Worm (Caenorhabditis elegans) whole organism, late embryonic: ENCODE data around the gene irg-2.

Experiments
- C08G9.2 ChIP-seq: sonication (generic microtip); optimal IDR thresholded peaks from 2 replicates; lab custom pipeline; 2016; ENCODE audit warnings: mild to moderate bottlenecking, missing genetic modification characterization, moderate library complexity, missing compliant biosample characterization
- C38D4.7 ChIP-seq: fragments of 200-800 bp; sonication (Bioruptor generic); optimal IDR thresholded peaks from 2 replicates; lab custom pipeline; 2018; ENCODE audit warnings: mild to moderate bottlenecking, missing genetic modification characterization, moderate library complexity, missing compliant biosample characterization
- Y22D7AL.16 ChIP-seq: sonication (generic microtip); optimal IDR thresholded peaks from 2 replicates; lab custom pipeline; 2016; ENCODE audit warnings: missing genetic modification characterization, missing compliant biosample characterization
- ahr-1 ChIP-seq: sonication (generic microtip); optimal IDR thresholded peaks from 2 replicates; lab custom pipeline; 2016; ENCODE audit warnings: missing genetic modification characterization, missing compliant biosample characterization
- ama-1 ChIP-seq: fragments of 150-350 bp; optimal IDR thresholded peaks from 2 replicates; lab custom pipeline; 2014
- ceh-14 ChIP-seq: sonication (generic microtip); optimal IDR thresholded peaks from 2 replicates; lab custom pipeline; 2016; ENCODE audit warnings: missing genotype, missing genetic modification characterization, missing compliant biosample characterization
- ceh-18 ChIP-seq: sonication (generic microtip); optimal IDR thresholded peaks from 2 replicates; lab custom pipeline; 2016; ENCODE audit warnings: missing genetic modification characterization, missing compliant biosample characterization
- ceh-22 ChIP-seq: sonication (generic microtip); optimal IDR thresholded peaks from 2 replicates; lab custom pipeline; 2017; ENCODE audit warnings: missing biosample characterization, missing genetic modification characterization
- ceh-30 ChIP-seq: fragments of 150-350 bp; optimal IDR thresholded peaks from 2 replicates; lab custom pipeline; 2014; ENCODE audit warnings: missing biosample characterization, missing genetic modification characterization
- ceh-31 ChIP-seq: sonication (generic microtip); optimal IDR thresholded peaks from 2 replicates; lab custom pipeline; 2016; ENCODE audit warnings: missing genetic modification characterization, missing compliant biosample characterization
- ceh-45 ChIP-seq: fragments of 200-800 bp; sonication (Bioruptor generic); IDR thresholded peaks from 2 replicates; pipeline ENCODE4 v1.3.6; 2022; ENCODE audit warnings: missing genetic modification reagents, missing genetic modification characterization, missing compliant biosample characterization
- ceh-9 ChIP-seq: sonication (generic microtip); optimal IDR thresholded peaks from 2 replicates; lab custom pipeline; 2016; ENCODE audit warnings: mild to moderate bottlenecking, missing genetic modification characterization, inconsistent platforms, missing compliant biosample characterization
- ets-4 ChIP-seq: sonication (generic microtip); optimal IDR thresholded peaks from 2 replicates; lab custom pipeline; 2016; ENCODE audit warnings: missing genetic modification characterization, missing compliant biosample characterization
- eyg-1 ChIP-seq: sonication (generic microtip); optimal IDR thresholded peaks from 2 replicates; lab custom pipeline; 2016; ENCODE audit warnings: missing genotype, missing genetic modification characterization, missing compliant biosample characterization
- fax-1 ChIP-seq: sonication (generic microtip); optimal IDR thresholded peaks from 2 replicates; lab custom pipeline; 2016; ENCODE audit warnings: missing genotype, missing genetic modification characterization, missing compliant biosample characterization
- fkh-10 ChIP-seq: fragments of 150-350 bp; optimal IDR thresholded peaks from 2 replicates; lab custom pipeline; 2014; ENCODE audit warnings: missing biosample characterization, missing genetic modification reagents, missing genetic modification characterization
- fkh-6 ChIP-seq: sonication (generic microtip); optimal IDR thresholded peaks from 2 replicates; lab custom pipeline; 2016; ENCODE audit warnings: missing genetic modification characterization, missing compliant biosample characterization
- gmeb-2 ChIP-seq: sonication (generic microtip); optimal IDR thresholded peaks from 2 replicates; lab custom pipeline; 2016; ENCODE audit warnings: missing genetic modification characterization, inconsistent platforms, missing compliant biosample characterization
- hlh-15 ChIP-seq: sonication (generic microtip); optimal IDR thresholded peaks from 2 replicates; lab custom pipeline; 2016; ENCODE audit warnings: missing genetic modification characterization, missing compliant biosample characterization
- hlh-30 ChIP-seq: sonication (generic microtip); optimal IDR thresholded peaks from 2 replicates; lab custom pipeline; 2017; ENCODE audit warnings: antibody characterized with exemption, missing genetic modification characterization, missing compliant biosample characterization; ENCODE audit not compliant: insufficient read depth
- lim-6 ChIP-seq: sonication (generic microtip); optimal IDR thresholded peaks from 2 replicates; lab custom pipeline; 2016; ENCODE audit warnings: missing genetic modification characterization, missing compliant biosample characterization
- nfya-1 ChIP-seq: sonication (generic microtip); optimal IDR thresholded peaks from 2 replicates; lab custom pipeline; 2017; ENCODE audit warnings: missing genetic modification characterization, mild to moderate bottlenecking, missing compliant biosample characterization, antibody characterized with exemption, moderate library complexity
- nhr-11 ChIP-seq: fragments of 150-350 bp; optimal IDR thresholded peaks from 2 replicates; lab custom pipeline; 2014; ENCODE audit warnings: missing biosample characterization, missing genetic modification characterization
- npax-4 ChIP-seq: sonication (generic microtip); optimal IDR thresholded peaks from 2 replicates; lab custom pipeline; 2016; ENCODE audit warnings: missing genetic modification characterization, missing compliant biosample characterization
- pag-3 ChIP-seq: sonication (generic microtip); optimal IDR thresholded peaks from 2 replicates; lab custom pipeline; 2016; ENCODE audit warnings: missing compliant biosample characterization, missing genetic modification characterization, borderline replicate concordance
- pha-2 ChIP-seq: sonication (generic microtip); optimal IDR thresholded peaks from 2 replicates; lab custom pipeline; 2017; ENCODE audit warnings: mild to moderate bottlenecking, missing genetic modification characterization, missing compliant biosample characterization
- pha-4 ChIP-seq: fragments of 150-350 bp; optimal IDR thresholded peaks from 2 replicates; lab custom pipeline; 2018; ENCODE audit warnings: missing biosample characterization, missing genetic modification reagents, missing genetic modification characterization
- pqm-1 ChIP-seq: sonication (generic microtip); optimal IDR thresholded peaks from 2 replicates; lab custom pipeline; 2016; ENCODE audit warnings: missing genetic modification characterization, missing compliant biosample characterization
- pros-1 ChIP-seq: fragments of 150-350 bp; optimal IDR thresholded peaks from 2 replicates; lab custom pipeline; 2014; ENCODE audit warnings: missing biosample characterization, missing genetic modification reagents, missing genetic modification characterization
- ref-2 ChIP-seq: sonication (generic microtip); optimal IDR thresholded peaks from 2 replicates; lab custom pipeline; 2016; ENCODE audit warnings: missing genetic modification characterization, missing compliant biosample characterization
- sox-4 ChIP-seq: sonication (generic microtip); optimal IDR thresholded peaks from 2 replicates; lab custom pipeline; 2017; ENCODE audit warnings: mild to moderate bottlenecking, missing genetic modification characterization, inconsistent platforms, missing compliant biosample characterization
- unc-3 ChIP-seq, 2 experiments: fragments of 200-800 bp in 1 of 2; sonication (Bioruptor generic) in 1 of 2; sonication (generic microtip) in 1 of 2; conservative IDR thresholded peaks in 1 of 2; optimal IDR thresholded peaks in 1 of 2; 2 replicates each; pipeline versions ENCODE4 v1.3.6 to Lab custom; 2016 to 2022; ENCODE audit warnings: missing compliant biosample characterization in 2 of 2, missing genetic modification characterization in 2 of 2, missing genetic modification reagents in 1 of 2
- unc-42 ChIP-seq: sonication (generic microtip); optimal IDR thresholded peaks from 2 replicates; lab custom pipeline; 2016; ENCODE audit warnings: missing genotype, missing genetic modification characterization, missing compliant biosample characterization
- zip-5 ChIP-seq: sonication (generic microtip); optimal IDR thresholded peaks from 2 replicates; lab custom pipeline; 2016; ENCODE audit warnings: missing genetic modification characterization, missing compliant biosample characterization
- ztf-16 ChIP-seq: sonication (generic microtip); optimal IDR thresholded peaks from 2 replicates; lab custom pipeline; 2017; ENCODE audit warnings: missing genetic modification characterization, missing compliant biosample characterization

Gene irg-2

ce11 chrV:4029627-4030026 is 12.4 kb upstream of the irg-2 start:
- TF ChIP-seq ref-2 (tag; lab: Kevin White, UChicago) (peak; percentile 60), unc-42 (tag; lab: Kevin White, UChicago) (peak; percentile 3), ceh-31 (tag; lab: Kevin White, UChicago) (peak; percentile 31), nfya-1 (peak; percentile 49), nhr-11 (tag; lab: Kevin White, UChicago) (no peak), gmeb-2 (no peak), ceh-45 (GFP tag; lab: Robert Waterston, UW) (no peak)
- TF ChIP-seq, all 69 proteins: peak for 4

- no peak for TF ChIP-seq unc-42 (tag; lab: Kevin White, UChicago)
- no peak for TF ChIP-seq fkh-10 (GFP tag; lab: Kevin White, UChicago)
- TF ChIP-seq pqm-1 (tag; lab: Kevin White, UChicago) = no peak
- no peak for TF ChIP-seq C08G9.2 (tag; lab: Kevin White, UChicago)
- no peak for TF ChIP-seq pha-2 (tag; lab: Kevin White, UChicago)
- no peak for TF ChIP-seq pha-4 (tag; lab: Kevin White, UChicago)
- no peak for TF ChIP-seq ceh-14 (tag; lab: Kevin White, UChicago)
- TF ChIP-seq zip-5 (tag; lab: Kevin White, UChicago) = no peak
- TF ChIP-seq hlh-15 (tag; lab: Kevin White, UChicago) = no peak
- TF ChIP-seq sox-4 (tag; lab: Kevin White, UChicago) = no peak
These were observed 10.7 kb upstream of the irg-2 start, which contains the start of gene cyp-35A4 for ce11 chrV:4031319-4031718. Gene cyp-35A4, plus strand, starts transcription at chrV:4031619.

- TF ChIP-seq ceh-22 (no peak), npax-4 (no peak), pqm-1 (tag; lab: Kevin White, UChicago) (no peak), ztf-16 (no peak), ceh-30 (tag; lab: Kevin White, UChicago) (no peak), unc-3 (GFP tag; conservative IDR thresholded peaks at IDR 0.05; lab: Robert Waterston, UW) (no peak), unc-3 (tag; optimal IDR thresholded peaks at IDR 0.05; lab: Kevin White, UChicago) (no peak), pag-3 (tag; lab: Kevin White, UChicago) (no peak), ama-1 (lab: Kevin White, UChicago) (no peak), pros-1 (no peak), fkh-6 (tag; lab: Kevin White, UChicago) (no peak)
- TF ChIP-seq, all 69 proteins: peak for 0
These were observed 7.7 kb upstream of the irg-2 start, which contains the start of gene C49G7.7 for ce11 chrV:4034303-4034702. Gene C49G7.7, plus strand, starts transcription at chrV:4034476.

- TF ChIP-seq Y22D7AL.16 (tag; lab: Kevin White, UChicago) (no peak), ceh-22 (no peak), C38D4.7 (GFP tag; lab: Kevin White, UChicago) (no peak), fax-1 (no peak), ets-4 (no peak), lim-6 (tag; lab: Kevin White, UChicago) (no peak), ceh-18 (tag; lab: Kevin White, UChicago) (no peak), nhr-11 (tag; lab: Kevin White, UChicago) (no peak), hlh-30 (tag; lab: Kevin White, UChicago) (no peak)
These were observed 6.2 kb upstream of the irg-2 start, which contains the start of gene C49G7.13 for ce11 chrV:4035811-4036210. Gene C49G7.13, plus strand, starts transcription at chrV:4036111.

DNA sequence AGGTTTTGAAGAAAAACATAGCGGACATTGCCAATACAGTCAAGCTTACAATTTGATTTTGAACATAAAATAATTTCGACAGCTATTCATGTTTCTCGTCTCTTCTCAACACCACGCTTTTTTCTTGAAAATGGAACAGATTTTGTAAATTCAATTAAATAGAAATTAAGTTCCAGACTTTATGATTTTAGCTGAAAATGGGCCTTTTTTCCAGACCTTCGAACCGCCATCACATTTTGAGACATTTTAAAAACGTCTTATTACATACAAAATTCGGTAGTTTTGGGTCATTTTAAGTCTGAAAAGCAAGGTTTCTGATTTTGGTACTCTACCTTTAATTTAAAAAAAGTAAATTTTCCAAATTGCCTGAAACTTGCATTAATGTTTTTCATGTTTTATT is 3.9 kb upstream of the irg-2 start, which contains the start of gene C49G7.12:
Gene C49G7.12 (plus strand): TSS at position 301 of the 400 bp plus-strand sequence.
- TF ChIP-seq C08G9.2 (tag; lab: Kevin White, UChicago) (no peak), ceh-9 (no peak), ama-1 (lab: Kevin White, UChicago) (no peak), pha-4 (tag; lab: Kevin White, UChicago) (no peak), hlh-15 (tag; lab: Kevin White, UChicago) (no peak), gmeb-2 (no peak), eyg-1 (tag; lab: Kevin White, UChicago) (no peak), ahr-1 (no peak), nfya-1 (no peak)
